Fruit fly (Drosophila melanogaster) whole organism, embryonic: Measurements from ENCODE around the gene Irbp18.

Experiments
- Atf3 ChIP-seq: fragments of 200-800 bp; sonication (Bioruptor generic); optimal IDR thresholded peaks from 3 replicates; lab custom pipeline; 2016; ENCODE audit warnings: missing biosample characterization, missing genetic modification characterization
- B-H2 ChIP-seq: fragments of 200-800 bp; sonication (Bioruptor generic); optimal IDR thresholded peaks from 2 replicates; lab custom pipeline; 2018; ENCODE audit warnings: missing biosample characterization, mild to moderate bottlenecking, missing genetic modification characterization
- CG10462 ChIP-seq: fragments of 200-800 bp; sonication (Bioruptor generic); optimal IDR thresholded peaks from 2 replicates; lab custom pipeline; 2016; ENCODE audit warnings: missing biosample characterization, missing genetic modification characterization
- CG10565 ChIP-seq: fragments of 200-800 bp; sonication (Bioruptor generic); optimal IDR thresholded peaks from 3 replicates; lab custom pipeline; 2016; ENCODE audit warnings: missing biosample characterization, mild to moderate bottlenecking, missing genetic modification characterization
- CG12155 ChIP-seq: fragments of 200-800 bp; sonication (Bioruptor generic); optimal IDR thresholded peaks from 3 replicates; lab custom pipeline; 2016; ENCODE audit warnings: missing biosample characterization, missing genetic modification characterization
- CG12659 ChIP-seq: fragments of 200-800 bp; sonication (Bioruptor generic); optimal IDR thresholded peaks from 3 replicates; lab custom pipeline; 2017; ENCODE audit warnings: mild to moderate bottlenecking, missing biosample characterization, missing genetic modification reagents, missing genetic modification characterization
- CG12942 ChIP-seq: fragments of 200-800 bp; sonication (Bioruptor generic); optimal IDR thresholded peaks from 3 replicates; lab custom pipeline; 2016; ENCODE audit warnings: missing biosample characterization, missing genetic modification characterization
- CG13123 ChIP-seq: fragments of 200-800 bp; sonication (Bioruptor generic); optimal IDR thresholded peaks from 2 replicates; lab custom pipeline; 2016; ENCODE audit warnings: missing biosample characterization, missing genetic modification characterization
- CG13894 ChIP-seq: fragments of 200-800 bp; sonication (Bioruptor generic); optimal IDR thresholded peaks from 3 replicates; lab custom pipeline; 2018; ENCODE audit warnings: missing biosample characterization, mild to moderate bottlenecking, missing genetic modification characterization, moderate library complexity
- CG14441 ChIP-seq: fragments of 200-800 bp; sonication (Bioruptor generic); IDR thresholded peaks from 2 replicates; pipeline ENCODE4 v1.3.6; 2022; ENCODE audit warnings: missing biosample characterization, missing genetic modification characterization
- CG14965 ChIP-seq: fragments of 200-800 bp; sonication (Bioruptor generic); optimal IDR thresholded peaks from 2 replicates; lab custom pipeline; 2016; ENCODE audit warnings: missing biosample characterization, missing genetic modification characterization, borderline replicate concordance
- CG17328 ChIP-seq: fragments of 200-800 bp; sonication (Bioruptor generic); IDR thresholded peaks from 2 replicates; pipeline ENCODE4 v1.3.6; 2022; ENCODE audit warnings: missing biosample characterization, missing genetic modification characterization
- CG18599 ChIP-seq: fragments of 200-800 bp; sonication (Bioruptor generic); optimal IDR thresholded peaks from 3 replicates; lab custom pipeline; 2017; ENCODE audit warnings: missing biosample characterization, missing genetic modification characterization, mild to moderate bottlenecking, moderate library complexity, missing genetic modification reagents
- CG2120 ChIP-seq: fragments of 200-800 bp; sonication (Bioruptor generic); optimal IDR thresholded peaks from 3 replicates; lab custom pipeline; 2016; ENCODE audit warnings: missing biosample characterization, missing genetic modification characterization
- CG2199 ChIP-seq: fragments of 200-800 bp; sonication (Bioruptor generic); IDR thresholded peaks from 3 replicates; pipeline ENCODE4 v1.3.6; 2022; ENCODE audit warnings: missing biosample characterization, missing genetic modification characterization
- CG2889 ChIP-seq: fragments of 200-800 bp; sonication (Bioruptor generic); IDR thresholded peaks from 3 replicates; pipeline ENCODE4 v1.3.6; 2022; ENCODE audit warnings: missing biosample characterization, missing genetic modification characterization
- CG3065 ChIP-seq: fragments of 200-800 bp; sonication (Bioruptor generic); optimal IDR thresholded peaks from 2 replicates; lab custom pipeline; 2016; ENCODE audit warnings: missing biosample characterization, missing genetic modification characterization
- CG32772 ChIP-seq: fragments of 200-800 bp; sonication (Bioruptor generic); IDR thresholded peaks from 2 replicates; pipeline ENCODE4 v1.3.6; 2022; ENCODE audit warnings: missing biosample characterization, missing genetic modification characterization
- CG3847 ChIP-seq: fragments of 200-800 bp; sonication (Bioruptor generic); IDR thresholded peaks from 2 replicates; pipeline ENCODE4 v1.3.6; 2022; ENCODE audit warnings: missing biosample characterization, missing genetic modification characterization
- CG6272 ChIP-seq: fragments of 200-800 bp; sonication (Bioruptor generic); IDR thresholded peaks from 2 replicates; pipeline ENCODE4 v1.3.6; 2022; ENCODE audit warnings: missing biosample characterization, missing genetic modification characterization
- CG9797 ChIP-seq: fragments of 200-800 bp; sonication (Bioruptor generic); optimal IDR thresholded peaks from 3 replicates; lab custom pipeline; 2018; ENCODE audit warnings: missing biosample characterization, mild to moderate bottlenecking, missing genetic modification characterization
- CG9817 ChIP-seq: fragments of 200-800 bp; sonication (Bioruptor generic); optimal IDR thresholded peaks from 2 replicates; lab custom pipeline; 2018; ENCODE audit warnings: missing biosample characterization, mild to moderate bottlenecking, missing genetic modification characterization, moderate library complexity
- CG9932 ChIP-seq: fragments of 200-800 bp; sonication (Bioruptor generic); IDR thresholded peaks from 2 replicates; pipeline ENCODE4 v1.3.6; 2022; ENCODE audit warnings: missing biosample characterization, missing genetic modification characterization
- Camta ChIP-seq: fragments of 200-800 bp; sonication (Bioruptor generic); optimal IDR thresholded peaks from 2 replicates; lab custom pipeline; 2016; ENCODE audit warnings: missing biosample characterization, missing genetic modification characterization
- CrebB ChIP-seq: fragments of 200-800 bp; sonication (Bioruptor generic); optimal IDR thresholded peaks from 3 replicates; lab custom pipeline; 2018; ENCODE audit warnings: missing biosample characterization, mild to moderate bottlenecking, missing genetic modification characterization
- D ChIP-seq, 2 experiments: fragments of 200-800 bp in 1 of 2; fragments of >200 bp in 1 of 2; sonication (Bioruptor generic) in 1 of 2; optimal IDR thresholded peaks; 2 replicates in 1 of 2; 3 replicates in 1 of 2; lab custom pipeline; 2017; ENCODE audit warnings: mild to moderate bottlenecking in 1 of 2, missing biosample characterization in 1 of 2, missing genetic modification characterization in 1 of 2, missing genetic modification reagents in 1 of 2
- Deaf1 ChIP-seq: fragments of 200-800 bp; optimal IDR thresholded peaks from 3 replicates; lab custom pipeline; 2019; ENCODE audit warnings: missing biosample characterization, mild to moderate bottlenecking, missing genetic modification characterization, moderate library complexity
- Dref ChIP-seq: fragments of 200-800 bp; sonication (Bioruptor generic); IDR thresholded peaks from 2 replicates; pipeline ENCODE4 v1.3.6; 2022; ENCODE audit warnings: missing biosample characterization, missing genetic modification characterization
- Ets65A ChIP-seq: fragments of 200-800 bp; sonication (Bioruptor generic); peaks from one replicate; lab custom pipeline; 2016; ENCODE audit warnings: missing biosample characterization, missing genetic modification characterization
- Fer2 ChIP-seq: fragments of 200-800 bp; sonication (Bioruptor generic); optimal IDR thresholded peaks from 2 replicates; lab custom pipeline; 2018; ENCODE audit warnings: missing biosample characterization, mild to moderate bottlenecking, missing genetic modification characterization, moderate library complexity
- H2.0 ChIP-seq: fragments of 200-800 bp; sonication (Bioruptor generic); IDR thresholded peaks from 2 replicates; pipeline ENCODE4 v1.3.6; 2022; ENCODE audit warnings: missing biosample characterization, missing genetic modification characterization
- Hr3 ChIP-seq: fragments of 200-800 bp; sonication (Bioruptor generic); optimal IDR thresholded peaks from 3 replicates; lab custom pipeline; 2016; ENCODE audit warnings: missing biosample characterization, missing genetic modification characterization
- Myb ChIP-seq: fragments of 200-800 bp; sonication (Bioruptor generic); optimal IDR thresholded peaks from 2 replicates; lab custom pipeline; 2016; ENCODE audit warnings: missing biosample characterization, missing genetic modification characterization
- Side ChIP-seq: fragments of 200-800 bp; sonication (Bioruptor generic); optimal IDR thresholded peaks from 2 replicates; lab custom pipeline; 2016; ENCODE audit warnings: missing biosample characterization, missing genetic modification characterization
- bab2 ChIP-seq: fragments of 200-800 bp; sonication (Bioruptor generic); optimal IDR thresholded peaks from 2 replicates; lab custom pipeline; 2016; ENCODE audit warnings: missing biosample characterization, missing genetic modification characterization
- chinmo ChIP-seq: fragments of 200-800 bp; sonication (Bioruptor generic); IDR thresholded peaks from 4 replicates; pipeline ENCODE4 v1.3.6; 2022; ENCODE audit warnings: missing biosample characterization, missing genetic modification characterization; ENCODE audit not compliant: partially characterized antibody
- dan ChIP-seq: fragments of 200-800 bp; sonication (Bioruptor generic); IDR thresholded peaks from 2 replicates; pipeline ENCODE4 v1.3.6; 2022; ENCODE audit warnings: missing biosample characterization, missing genetic modification characterization
- danr ChIP-seq: fragments of 200-800 bp; sonication (Bioruptor generic); IDR thresholded peaks from 2 replicates; pipeline ENCODE4 v1.3.6; 2022; ENCODE audit warnings: missing biosample characterization, missing genetic modification characterization
- dpn ChIP-seq, 2 experiments: fragments of 200-800 bp; sonication (Bioruptor generic); optimal IDR thresholded peaks; 3 replicates each; lab custom pipeline; 2016; ENCODE audit warnings: missing biosample characterization in 2 of 2, missing genetic modification characterization in 2 of 2
- fd102C ChIP-seq: fragments of 200-800 bp; sonication (Bioruptor generic); optimal IDR thresholded peaks from 2 replicates; lab custom pipeline; 2018; ENCODE audit warnings: missing biosample characterization, mild to moderate bottlenecking, missing genetic modification characterization, moderate library complexity
- fu2 ChIP-seq: fragments of 200-800 bp; sonication (Bioruptor generic); optimal IDR thresholded peaks from 2 replicates; lab custom pipeline; 2016; ENCODE audit warnings: missing biosample characterization, missing genetic modification characterization
- jumu ChIP-seq: fragments of 200-800 bp; sonication (Bioruptor generic); optimal IDR thresholded peaks from 3 replicates; lab custom pipeline; 2016; ENCODE audit warnings: missing biosample characterization, missing genetic modification characterization
- kni ChIP-seq: fragments of 200-800 bp; sonication (Bioruptor generic); optimal IDR thresholded peaks from 3 replicates; lab custom pipeline; 2017; ENCODE audit warnings: mild to moderate bottlenecking, missing biosample characterization, missing genetic modification reagents, missing genetic modification characterization
- lab ChIP-seq: fragments of 200-800 bp; sonication (Bioruptor generic); optimal IDR thresholded peaks from 3 replicates; lab custom pipeline; 2017; ENCODE audit warnings: missing biosample characterization, missing genetic modification characterization, mild to moderate bottlenecking, moderate library complexity, missing genetic modification reagents
- mld ChIP-seq: fragments of 200-800 bp; sonication (Bioruptor generic); IDR thresholded peaks from 3 replicates; pipeline ENCODE4 v1.3.6; 2022; ENCODE audit warnings: missing biosample characterization, missing genetic modification characterization; ENCODE audit not compliant: partially characterized antibody
- onecut ChIP-seq: fragments of 200-800 bp; sonication (Bioruptor generic); IDR thresholded peaks from 2 replicates; pipeline ENCODE4 v1.3.6; 2022; ENCODE audit warnings: missing biosample characterization, missing genetic modification characterization
- otp ChIP-seq: fragments of 200-800 bp; sonication (Bioruptor generic); IDR thresholded peaks from 3 replicates; pipeline ENCODE4, ENCODE4 v1.3.6; 2022; ENCODE audit warnings: missing biosample characterization, missing genetic modification characterization
- psq ChIP-seq: fragments of 200-800 bp; sonication (Bioruptor generic); optimal IDR thresholded peaks from 2 replicates; lab custom pipeline; 2017; ENCODE audit warnings: missing biosample characterization, missing genetic modification characterization
- tna ChIP-seq: fragments of 200-800 bp; sonication (Bioruptor generic); IDR thresholded peaks from 2 replicates; pipeline ENCODE4 v1.3.6; 2022; ENCODE audit warnings: missing biosample characterization, missing genetic modification characterization; ENCODE audit not compliant: partially characterized antibody
- tup ChIP-seq: fragments of 200-800 bp; sonication (Bioruptor generic); optimal IDR thresholded peaks from 2 replicates; lab custom pipeline; 2016; ENCODE audit warnings: missing biosample characterization, mild to moderate bottlenecking, missing genetic modification characterization, moderate library complexity

Irbp18 gene

dm6 chr3L:11093046-11093520 lies 4.9 kb downstream of the Irbp18 start, which contains the start of gene JIL-1 (continued):
- TF ChIP-seq CG9797 (GFP tag; lab: Kevin White, UChicago): peak; percentile 18
- peak; percentile 77 for TF ChIP-seq CG14441 (GFP tag; lab: Robert Waterston, UW)
- TF ChIP-seq tup (GFP tag; lab: Kevin White, UChicago): peak; percentile 3
- TF ChIP-seq Fer2 (tag; lab: Kevin White, UChicago): no peak
- 0 out of 3 replicates have a peak, but pooled peaks have one; percentile 11 for TF ChIP-seq otp (GFP tag; lab: Robert Waterston, UW)
- peak; percentile 31 for TF ChIP-seq CG13894 (tag; lab: Kevin White, UChicago)
- peak; percentile 35 for TF ChIP-seq jumu (GFP tag; lab: Kevin White, UChicago)
- peak; percentile 31 for TF ChIP-seq Myb (GFP tag; lab: Kevin White, UChicago)
- no peak for TF ChIP-seq dan (GFP tag; lab: Robert Waterston, UW)
- TF ChIP-seq Atf3 (GFP tag; lab: Kevin White, UChicago): no peak
- peak; percentile 72 for TF ChIP-seq CG18599 (GFP tag; lab: Kevin White, UChicago)
- no peak for TF ChIP-seq fd102C (GFP tag; lab: Kevin White, UChicago)
- TF ChIP-seq mld (GFP tag; lab: Robert Waterston, UW): peak; percentile 79
- peak; percentile 56 for TF ChIP-seq onecut (GFP tag; lab: Robert Waterston, UW)
- TF ChIP-seq CG9932: peak; percentile 95
- no peak for TF ChIP-seq CrebB (tag; lab: Kevin White, UChicago)
- peak; percentile 37 for TF ChIP-seq Camta (GFP tag; lab: Kevin White, UChicago)
- peak; percentile 48 for TF ChIP-seq bab2
- TF ChIP-seq CG2120 (GFP tag; lab: Kevin White, UChicago): peak; percentile 85
- no peak for TF ChIP-seq Side (GFP tag; lab: Kevin White, UChicago)
- peak; percentile 68 for TF ChIP-seq CG12155 (GFP tag; lab: Kevin White, UChicago)
- TF ChIP-seq CG17328: peak; percentile 64
- peak; percentile 63 for TF ChIP-seq CG2889
- TF ChIP-seq CG10462 (GFP tag; lab: Kevin White, UChicago): no peak
- no peak for TF ChIP-seq CG3065 (GFP tag; lab: Kevin White, UChicago)
- TF ChIP-seq Ets65A (GFP tag; lab: Kevin White, UChicago): peak; percentile 96
- peak; percentile 94 for TF ChIP-seq CG6272
- peak; percentile 84 for TF ChIP-seq Dref (GFP tag; lab: Robert Waterston, UW)
- TF ChIP-seq H2.0 (GFP tag; lab: Robert Waterston, UW): peak; percentile 67
- peak; percentile 60 for TF ChIP-seq CG12942
- peak; percentile 96 for TF ChIP-seq CG3847
- TF ChIP-seq CG2199: 0 out of 3 replicates have a peak, but pooled peaks have one; percentile 26
- TF ChIP-seq CG13123: peak; percentile 39
- no peak for TF ChIP-seq danr
- TF ChIP-seq D (optimal IDR thresholded peaks at IDR 0.05; lab: Kevin White, UChicago): no peak
- TF ChIP-seq D (GFP tag; optimal IDR thresholded peaks at IDR 0.05; lab: Kevin White, UChicago): peak; percentile 1
- peak; percentile 67; the same call in 2 of the 4 replicates for TF ChIP-seq chinmo
- TF ChIP-seq psq (GFP tag; lab: Kevin White, UChicago): peak; percentile 88
- peak; percentile 86 for TF ChIP-seq B-H2 (GFP tag; lab: Kevin White, UChicago)
- peak; percentile 73 for TF ChIP-seq tna (GFP tag; lab: Robert Waterston, UW)
- no peak for TF ChIP-seq CG14965
- peak; percentile 75 for TF ChIP-seq CG12659 (GFP tag; lab: Kevin White, UChicago)
- no peak for TF ChIP-seq kni
- TF ChIP-seq Hr3 (GFP tag; lab: Kevin White, UChicago): peak; percentile 65
- peak; percentile 58 to 60 for TF ChIP-seq dpn (GFP tag; optimal IDR thresholded peaks at IDR 0.05; lab: Kevin White, UChicago)
- TF ChIP-seq CG9817 (tag; lab: Kevin White, UChicago): peak; percentile 60
- peak; percentile 62 for TF ChIP-seq CG32772 (GFP tag; lab: Robert Waterston, UW)
- TF ChIP-seq lab (GFP tag; lab: Kevin White, UChicago): peak; percentile 65
- TF ChIP-seq Deaf1 (tag; lab: Kevin White, UChicago): peak; percentile 6
- peak; percentile 53 for TF ChIP-seq fu2
- TF ChIP-seq CG10565: no peak
